Worm (Caenorhabditis elegans): Measurements from ENCODE around the gene dcs-1.

Gene dcs-1

ce11 chrV:20059370-20059769, 31.2 kb downstream of the dcs-1 start:
- TF ChIP-seq ets-7 (tag; optimal IDR thresholded peaks at IDR 0.05): no peak
- no peak for TF ChIP-seq flt-1 (GFP tag; IDR thresholded peaks at IDR 0.05)
- TF ChIP-seq hnd-1 (tag; optimal IDR thresholded peaks at IDR 0.05): no peak
- TF ChIP-seq scrt-1 (GFP tag; IDR thresholded peaks at IDR 0.05): no peak
- no peak for TF ChIP-seq tra-4 (tag; optimal IDR thresholded peaks at IDR 0.05)
- TF ChIP-seq aly-1 (tag; optimal IDR thresholded peaks at IDR 0.05): no peak
- no peak for TF ChIP-seq tbx-37 (GFP tag; conservative IDR thresholded peaks at IDR 0.05)
- no peak for TF ChIP-seq F13C5.2 (tag; optimal IDR thresholded peaks at IDR 0.05)
- no peak for TF ChIP-seq tbx-11 (GFP tag; IDR thresholded peaks at IDR 0.05)
- TF ChIP-seq ama-1 (optimal IDR thresholded peaks at IDR 0.05): no peak
- no peak for TF ChIP-seq B0310.2 (tag; optimal IDR thresholded peaks at IDR 0.05)

- TF ChIP-seq hmg-4 (GFP tag; optimal IDR thresholded peaks at IDR 0.05) (no peak), pes-1 (GFP tag; IDR thresholded peaks at IDR 0.05) (no peak), tra-4 (tag; optimal IDR thresholded peaks at IDR 0.05) (no peak), tbx-37 (GFP tag; conservative IDR thresholded peaks at IDR 0.05) (no peak), ama-1 (optimal IDR thresholded peaks at IDR 0.05) (no peak), hnd-1 (tag; optimal IDR thresholded peaks at IDR 0.05) (no peak), ceh-13 (GFP tag; optimal IDR thresholded peaks at IDR 0.05) (no peak), flt-1 (GFP tag; IDR thresholded peaks at IDR 0.05) (no peak), scrt-1 (GFP tag; IDR thresholded peaks at IDR 0.05) (no peak), aly-1 (tag; optimal IDR thresholded peaks at IDR 0.05) (no peak), ceh-36 (tag; optimal IDR thresholded peaks at IDR 0.05) (no peak), B0310.2 (tag; optimal IDR thresholded peaks at IDR 0.05) (no peak), ets-7 (tag; optimal IDR thresholded peaks at IDR 0.05) (no peak), hmbx-1 (tag; optimal IDR thresholded peaks at IDR 0.05) (no peak), tbx-11 (GFP tag; IDR thresholded peaks at IDR 0.05) (no peak), F13C5.2 (tag; optimal IDR thresholded peaks at IDR 0.05) (no peak), sea-1 (GFP tag; conservative IDR thresholded peaks at IDR 0.05) (no peak)
These were observed 41.5 kb downstream of the dcs-1 start, which contains the start of gene srh-233 for ce11 chrV:20049065-20049464. srh-233 (plus strand) TSS chrV:20049365.

ce11 chrV:20047310-20047709, 43.2 kb downstream of the dcs-1 start, which contains the start of gene spe-19:
spe-19 (minus strand) TSS chrV:20047410.
- TF ChIP-seq scrt-1 (GFP tag; IDR thresholded peaks at IDR 0.05): no peak
- no peak for TF ChIP-seq tbx-11 (GFP tag; IDR thresholded peaks at IDR 0.05)
- no peak for TF ChIP-seq ama-1 (optimal IDR thresholded peaks at IDR 0.05)
- no peak for TF ChIP-seq ceh-13 (GFP tag; optimal IDR thresholded peaks at IDR 0.05)
- no peak for TF ChIP-seq hmbx-1 (tag; optimal IDR thresholded peaks at IDR 0.05)
- no peak for TF ChIP-seq aly-1 (tag; optimal IDR thresholded peaks at IDR 0.05)
- TF ChIP-seq ceh-36 (tag; optimal IDR thresholded peaks at IDR 0.05): no peak
- TF ChIP-seq flt-1 (GFP tag; IDR thresholded peaks at IDR 0.05): no peak
- no peak for TF ChIP-seq F13C5.2 (tag; optimal IDR thresholded peaks at IDR 0.05)
- TF ChIP-seq tbx-37 (GFP tag; conservative IDR thresholded peaks at IDR 0.05): no peak
- no peak for TF ChIP-seq pes-1 (GFP tag; IDR thresholded peaks at IDR 0.05)
- TF ChIP-seq ets-7 (tag; optimal IDR thresholded peaks at IDR 0.05): no peak
